Worm (Caenorhabditis elegans) whole organism, L3 larva: ENCODE measurements around the gene mrp-7.
A peak's percentile ranks its signal among the peaks of the same experiment; 100 is the strongest.

Source experiments
- aly-2 ChIP-seq: fragments of 150-350 bp; optimal IDR thresholded peaks from 2 replicates; lab custom pipeline; 2014; ENCODE audit warnings: missing biosample characterization, missing genetic modification characterization
- ceh-16 ChIP-seq: sonication (generic microtip); optimal IDR thresholded peaks from 2 replicates; lab custom pipeline; 2017; ENCODE audit warnings: missing biosample characterization, missing genetic modification characterization
- ceh-28 ChIP-seq: fragments of 150-350 bp; optimal IDR thresholded peaks from 2 replicates; lab custom pipeline; 2014; ENCODE audit warnings: missing biosample characterization, missing genetic modification reagents, missing genetic modification characterization
- ceh-82 ChIP-seq: fragments of 150-350 bp; optimal IDR thresholded peaks from 2 replicates; lab custom pipeline; 2014; ENCODE audit warnings: missing biosample characterization, missing genetic modification characterization
- ceh-9 ChIP-seq: sonication (generic microtip); optimal IDR thresholded peaks from 2 replicates; lab custom pipeline; 2018; ENCODE audit warnings: missing biosample characterization, missing genetic modification characterization
- daf-12 ChIP-seq: fragments of 150-350 bp; optimal IDR thresholded peaks from 2 replicates; lab custom pipeline; 2014; ENCODE audit warnings: missing biosample characterization, missing genetic modification reagents, missing genetic modification characterization
- egl-27 ChIP-seq: sonication (generic microtip); optimal IDR thresholded peaks from 4 replicates; lab custom pipeline; 2017; ENCODE audit warnings: missing biosample characterization, missing genetic modification reagents, missing genetic modification characterization
- elt-2 ChIP-seq: sonication (generic microtip); optimal IDR thresholded peaks from 2 replicates; lab custom pipeline; 2016; ENCODE audit warnings: missing genetic modification reagents, mild to moderate bottlenecking, missing genetic modification characterization, missing compliant biosample characterization
- elt-3 ChIP-seq, 3 experiments: fragments of 150-350 bp in 1 of 3; sonication (generic microtip) in 2 of 3; optimal IDR thresholded peaks; 2 replicates in 2 of 3; 4 replicates in 1 of 3; lab custom pipeline; 2014 to 2017; ENCODE audit warnings: missing biosample characterization in 3 of 3, missing genetic modification characterization in 3 of 3
- eor-1 ChIP-seq, 2 experiments: fragments of 150-350 bp; optimal IDR thresholded peaks; 2 replicates each; lab custom pipeline; 2014 to 2018; ENCODE audit warnings: missing biosample characterization in 2 of 2, missing genetic modification characterization in 2 of 2
- fkh-10 ChIP-seq: sonication (generic microtip); optimal IDR thresholded peaks from 2 replicates; lab custom pipeline; 2017; ENCODE audit warnings: missing biosample characterization, missing genetic modification reagents, missing genetic modification characterization
- fkh-2 ChIP-seq: fragments of 150-350 bp; optimal IDR thresholded peaks from 2 replicates; lab custom pipeline; 2014; ENCODE audit warnings: missing biosample characterization, missing genetic modification reagents, missing genetic modification characterization
- hmg-11 ChIP-seq: sonication (generic microtip); optimal IDR thresholded peaks from 2 replicates; lab custom pipeline; 2016; ENCODE audit warnings: missing genetic modification characterization, missing compliant biosample characterization
- jun-1 ChIP-seq: fragments of 150-350 bp; optimal IDR thresholded peaks from 2 replicates; lab custom pipeline; 2014; ENCODE audit warnings: missing biosample characterization, missing genetic modification reagents, missing genetic modification characterization
- lin-15B ChIP-seq: fragments of 150-350 bp; optimal IDR thresholded peaks from 2 replicates; lab custom pipeline; 2014; ENCODE audit warnings: missing biosample characterization, missing genetic modification characterization
- lin-39 ChIP-seq: fragments of 150-350 bp; optimal IDR thresholded peaks from 2 replicates; lab custom pipeline; 2018; ENCODE audit warnings: missing biosample characterization, missing genetic modification reagents, missing genetic modification characterization
- lsy-12 ChIP-seq: sonication (generic microtip); optimal IDR thresholded peaks from 2 replicates; lab custom pipeline; 2016; ENCODE audit warnings: mild to moderate bottlenecking, missing genetic modification characterization, missing compliant biosample characterization
- mdl-1 ChIP-seq: fragments of 150-350 bp; optimal IDR thresholded peaks from 2 replicates; lab custom pipeline; 2014; ENCODE audit warnings: missing biosample characterization, missing genetic modification characterization
- nfya-1 ChIP-seq: sonication (generic microtip); optimal IDR thresholded peaks from 2 replicates; lab custom pipeline; 2017; ENCODE audit warnings: missing genetic modification characterization, mild to moderate bottlenecking, missing compliant biosample characterization, antibody characterized with exemption, moderate library complexity; ENCODE audit not compliant: insufficient read depth
- nhr-11 ChIP-seq: fragments of 150-350 bp; optimal IDR thresholded peaks from 2 replicates; lab custom pipeline; 2014; ENCODE audit warnings: missing biosample characterization, missing genetic modification characterization
- nhr-12 ChIP-seq: fragments of 150-350 bp; optimal IDR thresholded peaks from 2 replicates; lab custom pipeline; 2014; ENCODE audit warnings: missing biosample characterization, missing genetic modification characterization
- nhr-23 ChIP-seq: fragments of 150-350 bp; optimal IDR thresholded peaks from 2 replicates; lab custom pipeline; 2014; ENCODE audit warnings: missing biosample characterization, missing genetic modification reagents, missing genetic modification characterization
- nhr-237 ChIP-seq: fragments of 150-350 bp; optimal IDR thresholded peaks from 2 replicates; lab custom pipeline; 2014; ENCODE audit warnings: missing biosample characterization, missing genetic modification characterization
- nhr-25 ChIP-seq: sonication (generic microtip); optimal IDR thresholded peaks from 2 replicates; lab custom pipeline; 2017; ENCODE audit warnings: missing biosample characterization, missing genetic modification characterization
- nhr-28 ChIP-seq: fragments of 150-350 bp; optimal IDR thresholded peaks from 2 replicates; lab custom pipeline; 2014; ENCODE audit warnings: missing biosample characterization, missing genetic modification characterization
- nhr-43 ChIP-seq: sonication (generic microtip); optimal IDR thresholded peaks from 2 replicates; lab custom pipeline; 2016; ENCODE audit warnings: mild to moderate bottlenecking, missing genetic modification characterization, missing compliant biosample characterization; ENCODE audit not compliant: poor library complexity, severe bottlenecking
- nhr-76 ChIP-seq: fragments of 150-350 bp; sonication (generic microtip); optimal IDR thresholded peaks from 5 replicates; lab custom pipeline; 2014; ENCODE audit warnings: missing biosample characterization, missing genetic modification characterization
- pha-4 ChIP-seq: fragments of 150-350 bp; optimal IDR thresholded peaks from 2 replicates; lab custom pipeline; 2014; ENCODE audit warnings: missing biosample characterization, missing genetic modification reagents, missing genetic modification characterization
- pqm-1 ChIP-seq: fragments of 150-350 bp; optimal IDR thresholded peaks from 2 replicates; lab custom pipeline; 2017; ENCODE audit warnings: missing biosample characterization, missing genetic modification characterization, inconsistent platforms
- sea-2 ChIP-seq: fragments of 150-350 bp; sonication (generic microtip); optimal IDR thresholded peaks from 4 replicates; lab custom pipeline; 2014; ENCODE audit warnings: missing biosample characterization, missing genetic modification reagents, missing genetic modification characterization
- skn-1 ChIP-seq: fragments of 150-350 bp; optimal IDR thresholded peaks from 2 replicates; lab custom pipeline; 2014; ENCODE audit warnings: missing biosample characterization, missing genetic modification characterization
- snpc-4 ChIP-seq: fragments of 150-350 bp; optimal IDR thresholded peaks from 2 replicates; lab custom pipeline; 2014; ENCODE audit warnings: missing biosample characterization, missing genetic modification characterization
- tbx-2 ChIP-seq: sonication (generic microtip); optimal IDR thresholded peaks from 2 replicates; lab custom pipeline; 2016; ENCODE audit warnings: mild to moderate bottlenecking, missing genetic modification characterization, missing compliant biosample characterization
- unc-39 ChIP-seq: sonication (generic microtip); optimal IDR thresholded peaks from 4 replicates; lab custom pipeline; 2017; ENCODE audit warnings: missing biosample characterization, missing genetic modification characterization
- unc-62 ChIP-seq: fragments of 150-350 bp; sonication (generic microtip); optimal IDR thresholded peaks from 4 replicates; lab custom pipeline; 2014; ENCODE audit warnings: missing biosample characterization, missing genetic modification reagents, missing genetic modification characterization
- zag-1 ChIP-seq: fragments of 150-350 bp; optimal IDR thresholded peaks from 2 replicates; lab custom pipeline; 2014; ENCODE audit warnings: missing biosample characterization, missing genetic modification characterization

Gene mrp-7

DNA sequence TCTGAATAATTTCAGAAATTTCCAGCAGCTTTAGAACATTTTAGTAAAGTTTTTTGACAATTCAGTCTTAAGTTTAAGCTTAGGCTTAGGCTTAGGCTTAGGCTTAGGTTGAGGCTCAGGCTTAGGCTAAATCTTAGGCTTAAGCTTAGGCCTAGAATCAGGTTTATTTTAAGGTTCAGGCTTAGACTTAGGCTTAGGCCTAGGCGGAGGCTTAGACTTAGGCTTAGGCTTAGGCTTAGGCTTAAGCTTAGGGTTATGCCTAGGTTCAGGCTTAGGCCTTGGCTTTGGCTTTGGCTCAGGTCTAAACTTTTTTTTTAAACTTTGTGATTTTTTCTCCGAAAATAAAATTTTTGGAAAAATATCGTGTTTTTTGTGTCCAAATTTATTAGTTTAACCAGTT, 44.0 kb downstream of the mrp-7 start:
- TF ChIP-seq zag-1 (tag; lab: Kevin White, UChicago), result no peak
- no peak for TF ChIP-seq hmg-11 (tag; lab: Kevin White, UChicago)
- no peak for TF ChIP-seq egl-27 (tag; lab: Kevin White, UChicago)
- TF ChIP-seq nhr-11, result no peak
- TF ChIP-seq ceh-16, result no peak
- TF ChIP-seq fkh-2 (tag; lab: Kevin White, UChicago), result no peak
- TF ChIP-seq mdl-1 (tag; lab: Kevin White, UChicago), result no peak
- no peak for TF ChIP-seq ceh-82 (tag; lab: Kevin White, UChicago)
- TF ChIP-seq pqm-1 (tag; lab: Kevin White, UChicago), result no peak
- TF ChIP-seq jun-1 (tag; lab: Kevin White, UChicago), result no peak
- TF ChIP-seq sea-2 (GFP tag; lab: Kevin White, UChicago), result no peak
- no peak for TF ChIP-seq pha-4 (tag; lab: Kevin White, UChicago)
- TF ChIP-seq ceh-28, result no peak
- TF ChIP-seq nhr-28 (tag; lab: Kevin White, UChicago), result no peak
- TF ChIP-seq, all 47 proteins: peak for 0

DNA sequence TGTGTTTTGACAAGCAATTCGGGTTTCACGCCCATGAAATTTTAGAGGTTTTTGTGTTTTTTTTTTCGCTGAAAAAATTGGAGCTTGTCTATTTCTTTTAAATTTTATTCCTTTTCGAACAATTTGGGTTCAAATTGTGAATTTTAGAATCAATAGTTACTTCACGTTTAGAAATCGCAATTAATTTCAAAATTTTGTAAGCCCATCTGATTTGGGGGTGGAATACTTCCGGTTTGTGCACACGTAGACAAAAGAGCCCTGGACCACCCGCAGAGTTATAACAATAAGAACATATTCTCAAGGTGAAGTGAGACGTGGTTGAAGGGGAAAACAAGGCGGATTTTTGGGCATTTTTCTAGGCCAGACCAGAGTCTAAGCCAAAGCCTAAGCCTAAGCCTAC, 44.6 kb downstream of the mrp-7 start, which contains the start of gene Y116F11A.6:
TSS of gene Y116F11A.6 (plus strand) at position 301 of the 400 bp plus-strand sequence.
- TF ChIP-seq daf-12 (tag; lab: Kevin White, UChicago) (no peak), mdl-1 (tag; lab: Kevin White, UChicago) (no peak), lin-15B (tag; lab: Kevin White, UChicago) (no peak), elt-3 (tag; optimal IDR thresholded peaks at IDR 0.05; lab: Kevin White, UChicago) (no peak)
- TF ChIP-seq, all 47 proteins: peak for 0

DNA sequence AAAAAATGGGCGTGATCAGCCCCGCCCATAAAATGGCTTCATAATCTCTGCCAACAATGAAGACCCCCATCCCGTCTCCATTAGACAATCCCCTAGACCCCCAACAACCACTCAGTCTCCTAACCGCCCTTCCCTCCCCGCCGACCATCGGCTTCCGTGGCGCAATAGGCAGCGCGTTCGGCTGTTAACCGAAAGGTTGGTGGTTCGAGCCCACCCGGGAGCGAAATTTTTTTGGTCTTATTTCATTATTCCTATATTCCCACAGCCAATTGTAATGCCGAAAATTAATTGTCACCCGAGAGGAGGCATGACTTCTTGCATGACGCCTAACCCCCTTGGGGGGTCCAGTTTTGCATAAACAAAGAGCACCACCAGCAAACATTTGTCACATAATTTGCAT, 48.2 kb downstream of the mrp-7 start:
- TF ChIP-seq pha-4 (tag; lab: Kevin White, UChicago) (peak; percentile 7), elt-2 (tag; lab: Kevin White, UChicago) (peak; percentile 17), eor-1 (tag; optimal IDR thresholded peaks at IDR 0.05; lab: Kevin White, UChicago) (no peak), aly-2 (no peak), skn-1 (tag; lab: Kevin White, UChicago) (no peak), nfya-1 (peak; percentile 17), nhr-43 (no peak), nhr-25 (peak; percentile 1), ceh-9 (tag; lab: Kevin White, UChicago) (no peak), unc-62 (GFP tag; lab: Kevin White, UChicago) (no peak), pqm-1 (tag; lab: Kevin White, UChicago) (no peak), lin-39 (tag; lab: Kevin White, UChicago) (peak; percentile 53), hmg-11 (tag; lab: Kevin White, UChicago) (peak; percentile 81)

DNA sequence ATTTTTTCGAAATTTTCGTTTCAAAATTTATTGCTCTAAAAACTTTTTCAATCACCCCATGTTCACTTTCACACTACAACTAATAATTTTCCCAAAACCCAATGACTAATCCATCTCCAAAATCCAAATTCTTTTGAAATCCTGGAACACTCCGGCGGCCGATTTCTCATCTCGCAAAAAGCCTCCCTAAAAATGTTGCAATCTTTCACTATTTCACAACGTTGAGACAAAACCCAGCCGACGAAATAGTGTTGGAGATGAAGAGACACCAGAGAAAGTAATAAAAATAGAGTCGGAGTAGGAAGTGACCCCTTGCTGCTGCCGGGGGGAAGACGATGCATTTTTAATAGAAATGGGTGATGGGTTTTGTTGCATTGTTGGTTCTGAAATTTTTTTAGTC, 49.9 kb downstream of the mrp-7 start:
- TF ChIP-seq ceh-28 (no peak), hmg-11 (tag; lab: Kevin White, UChicago) (peak; percentile 15), egl-27 (tag; lab: Kevin White, UChicago) (no peak)
- TF ChIP-seq, all 47 proteins: peak for 1

DNA sequence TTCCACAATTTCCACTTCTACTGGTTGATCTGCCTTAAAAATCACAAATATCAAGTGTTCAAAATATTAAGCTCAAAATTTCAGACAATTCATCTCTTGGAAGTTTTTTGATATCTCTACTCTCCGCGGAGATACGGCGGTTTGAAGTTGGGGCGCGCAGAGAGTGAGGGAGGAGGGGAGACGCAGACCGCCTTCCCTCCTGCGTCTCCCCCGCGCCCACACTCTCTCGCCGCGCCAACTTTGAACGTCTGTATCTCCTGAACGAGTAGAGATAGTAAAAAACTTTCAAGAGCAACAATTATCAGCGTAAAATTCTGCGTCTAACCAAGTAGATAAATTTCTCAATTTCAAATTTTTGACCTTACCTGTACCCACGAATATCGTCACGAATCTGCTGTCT, 53.3 kb downstream of the mrp-7 start:
- no peak for TF ChIP-seq tbx-2 (tag; lab: Kevin White, UChicago)
- no peak for TF ChIP-seq unc-39 (tag; lab: Kevin White, UChicago)
- TF ChIP-seq nhr-237 (tag; lab: Kevin White, UChicago), result no peak
- no peak for TF ChIP-seq hmg-11 (tag; lab: Kevin White, UChicago)
- no peak for TF ChIP-seq jun-1 (tag; lab: Kevin White, UChicago)
- TF ChIP-seq nhr-12, result no peak
- TF ChIP-seq nhr-23 (tag; lab: Kevin White, UChicago), result no peak
- no peak for TF ChIP-seq nhr-11
- TF ChIP-seq snpc-4, result no peak
- no peak for TF ChIP-seq zag-1 (tag; lab: Kevin White, UChicago)
- TF ChIP-seq lin-39 (tag; lab: Kevin White, UChicago), result no peak
- no peak for TF ChIP-seq lsy-12 (tag; lab: Kevin White, UChicago)
- TF ChIP-seq nhr-76 (tag; lab: Kevin White, UChicago), result no peak
- no peak for TF ChIP-seq pqm-1 (tag; lab: Kevin White, UChicago)
- TF ChIP-seq nhr-25, result no peak
- no peak for TF ChIP-seq fkh-10 (GFP tag; lab: Kevin White, UChicago)
